Fruit fly (Drosophila melanogaster) whole organism, prepupa: Measurements from ENCODE around the gene dachs.
A peak's percentile ranks its signal among the peaks of the same experiment; 100 is the strongest.

Source experiments
- Blimp-1 ChIP-seq: fragments of 200-800 bp; sonication (Bioruptor generic); optimal IDR thresholded peaks from 3 replicates; lab custom pipeline; 2017; ENCODE audit warnings: missing biosample characterization, missing genetic modification characterization, mild to moderate bottlenecking, moderate library complexity, missing genetic modification reagents
- CG10631 ChIP-seq: fragments of 200-800 bp; sonication (Bioruptor generic); optimal IDR thresholded peaks from 2 replicates; lab custom pipeline; 2016; ENCODE audit warnings: missing biosample characterization, missing genetic modification characterization
- CG10669 ChIP-seq: fragments of 200-800 bp; sonication (Bioruptor generic); optimal IDR thresholded peaks from 3 replicates; lab custom pipeline; 2018; ENCODE audit warnings: missing biosample characterization, mild to moderate bottlenecking, missing genetic modification characterization, moderate library complexity
- CG11294 ChIP-seq: fragments of 200-800 bp; sonication (Bioruptor generic); IDR thresholded peaks from 2 replicates; pipeline ENCODE4 v1.3.6; 2022; ENCODE audit warnings: missing biosample characterization, missing genetic modification characterization
- CG11762 ChIP-seq: fragments of 200-800 bp; sonication (Bioruptor generic); optimal IDR thresholded peaks from 3 replicates; lab custom pipeline; 2016; ENCODE audit warnings: missing biosample characterization, missing genetic modification characterization; ENCODE audit not compliant: insufficient read depth
- CG11902 ChIP-seq: fragments of 200-800 bp; sonication (Bioruptor generic); optimal IDR thresholded peaks from 3 replicates; lab custom pipeline; 2016; ENCODE audit warnings: missing biosample characterization, missing genetic modification characterization
- CG1621 ChIP-seq: fragments of 200-800 bp; sonication (Bioruptor generic); optimal IDR thresholded peaks from 3 replicates; lab custom pipeline; 2018; ENCODE audit warnings: missing biosample characterization, mild to moderate bottlenecking, missing genetic modification characterization
- CG16779 ChIP-seq: fragments of 200-800 bp; sonication (Bioruptor generic); optimal IDR thresholded peaks from 3 replicates; lab custom pipeline; 2017; ENCODE audit warnings: missing biosample characterization, mild to moderate bottlenecking, missing genetic modification characterization
- CG32006 ChIP-seq: fragments of 200-800 bp; sonication (Bioruptor generic); optimal IDR thresholded peaks from 3 replicates; lab custom pipeline; 2017; ENCODE audit warnings: missing biosample characterization, mild to moderate bottlenecking, missing genetic modification characterization
- CG34406 ChIP-seq: fragments of 200-800 bp; sonication (Bioruptor generic); optimal IDR thresholded peaks from 3 replicates; lab custom pipeline; 2016; ENCODE audit warnings: missing biosample characterization, missing genetic modification characterization
- CG3919 ChIP-seq: fragments of 200-800 bp; sonication (Bioruptor generic); optimal IDR thresholded peaks from 3 replicates; lab custom pipeline; 2016; ENCODE audit warnings: missing biosample characterization, missing genetic modification characterization
- CG4318 ChIP-seq: fragments of 200-800 bp; sonication (Bioruptor generic); optimal IDR thresholded peaks from 3 replicates; lab custom pipeline; 2017; ENCODE audit warnings: missing biosample characterization, mild to moderate bottlenecking, missing genetic modification characterization
- CG6276 ChIP-seq: fragments of 200-800 bp; sonication (Bioruptor generic); optimal IDR thresholded peaks from 2 replicates; lab custom pipeline; 2017; ENCODE audit warnings: missing biosample characterization, mild to moderate bottlenecking, missing genetic modification characterization
- CG6808 ChIP-seq: fragments of 200-800 bp; sonication (Bioruptor generic); optimal IDR thresholded peaks from 3 replicates; lab custom pipeline; 2017; ENCODE audit warnings: missing biosample characterization, missing genetic modification characterization, mild to moderate bottlenecking, moderate library complexity, missing genetic modification reagents
- CG6854 ChIP-seq: fragments of 200-800 bp; sonication (Bioruptor generic); optimal IDR thresholded peaks from 2 replicates; lab custom pipeline; 2017; ENCODE audit warnings: missing biosample characterization, mild to moderate bottlenecking, missing genetic modification characterization
- CG7368 ChIP-seq: fragments of 200-800 bp; sonication (Bioruptor generic); optimal IDR thresholded peaks from 3 replicates; lab custom pipeline; 2016; ENCODE audit warnings: missing biosample characterization, missing genetic modification characterization
- CG8119 ChIP-seq: fragments of 200-800 bp; sonication (Bioruptor generic); IDR thresholded peaks from 3 replicates; pipeline ENCODE4 v1.3.6; 2022; ENCODE audit warnings: missing biosample characterization, missing genetic modification characterization
- CG8319 ChIP-seq: fragments of 200-800 bp; sonication (Bioruptor generic); optimal IDR thresholded peaks from 3 replicates; lab custom pipeline; 2016; ENCODE audit warnings: missing biosample characterization, missing genetic modification characterization
- CG9139 ChIP-seq: fragments of 200-800 bp; sonication (Bioruptor generic); optimal IDR thresholded peaks from 3 replicates; lab custom pipeline; 2017; ENCODE audit warnings: missing biosample characterization, mild to moderate bottlenecking, missing genetic modification characterization
- Eip93F ChIP-seq: fragments of 200-800 bp; sonication (Bioruptor generic); optimal IDR thresholded peaks from 2 replicates; lab custom pipeline; 2016; ENCODE audit warnings: missing biosample characterization, mild to moderate bottlenecking, missing genetic modification characterization
- Ets96B ChIP-seq: fragments of 200-800 bp; optimal IDR thresholded peaks from 2 replicates; lab custom pipeline; 2019; ENCODE audit warnings: missing biosample characterization, mild to moderate bottlenecking, missing genetic modification characterization, moderate library complexity
- Gug ChIP-seq: fragments of 200-800 bp; sonication (Bioruptor generic); IDR thresholded peaks from 2 replicates; pipeline ENCODE4 v1.3.6; 2022; ENCODE audit warnings: missing biosample characterization, missing genetic modification characterization
- Hr38 ChIP-seq: sonication (Bioruptor generic); optimal IDR thresholded peaks from 2 replicates; lab custom pipeline; 2016; ENCODE audit warnings: missing biosample characterization, missing genetic modification characterization
- Hr39 ChIP-seq: fragments of 200-800 bp; sonication (Bioruptor generic); optimal IDR thresholded peaks from 2 replicates; lab custom pipeline; 2016; ENCODE audit warnings: missing biosample characterization, missing genetic modification characterization
- Hr4 ChIP-seq: fragments of 200-800 bp; sonication (Bioruptor generic); optimal IDR thresholded peaks from 3 replicates; lab custom pipeline; 2016; ENCODE audit warnings: missing biosample characterization, missing genetic modification characterization
- Lpt ChIP-seq: fragments of 200-800 bp; sonication (Bioruptor generic); optimal IDR thresholded peaks from 3 replicates; lab custom pipeline; 2016; ENCODE audit warnings: missing biosample characterization, missing genetic modification characterization
- Met ChIP-seq: fragments of 200-800 bp; sonication (Bioruptor generic); optimal IDR thresholded peaks from 3 replicates; lab custom pipeline; 2016; ENCODE audit warnings: missing biosample characterization, missing genetic modification characterization
- OdsH ChIP-seq: fragments of 200-800 bp; sonication (Bioruptor generic); optimal IDR thresholded peaks from 3 replicates; lab custom pipeline; 2016; ENCODE audit warnings: missing biosample characterization, missing genetic modification characterization
- Sox102F ChIP-seq: fragments of 200-800 bp; sonication (Bioruptor generic); optimal IDR thresholded peaks from 2 replicates; lab custom pipeline; 2016; ENCODE audit warnings: missing biosample characterization, mild to moderate bottlenecking, missing genetic modification characterization
- Sox14 ChIP-seq: fragments of 200-800 bp; sonication (Bioruptor generic); optimal IDR thresholded peaks from 3 replicates; lab custom pipeline; 2016; ENCODE audit warnings: missing biosample characterization, missing genetic modification characterization
- acj6 ChIP-seq: fragments of 200-800 bp; sonication (Bioruptor generic); optimal IDR thresholded peaks from 3 replicates; lab custom pipeline; 2016; ENCODE audit warnings: missing biosample characterization, missing genetic modification characterization
- cyc ChIP-seq: fragments of 200-800 bp; sonication (Bioruptor generic); optimal IDR thresholded peaks from 3 replicates; lab custom pipeline; 2016; ENCODE audit warnings: missing biosample characterization, missing genetic modification characterization
- dac ChIP-seq: fragments of 200-800 bp; sonication (Bioruptor generic); optimal IDR thresholded peaks from 2 replicates; lab custom pipeline; 2017; ENCODE audit warnings: missing biosample characterization, mild to moderate bottlenecking, missing genetic modification characterization
- dsx ChIP-seq: fragments of 200-800 bp; optimal IDR thresholded peaks from 3 replicates; lab custom pipeline; 2019; ENCODE audit warnings: missing biosample characterization, mild to moderate bottlenecking, missing genetic modification characterization, moderate library complexity; ENCODE audit not compliant: poor library complexity, severe bottlenecking
- esn ChIP-seq: fragments of 200-800 bp; sonication (Bioruptor generic); optimal IDR thresholded peaks from 2 replicates; lab custom pipeline; 2016; ENCODE audit warnings: missing biosample characterization, mild to moderate bottlenecking, missing genetic modification characterization, moderate library complexity
- fd59A ChIP-seq: fragments of 200-800 bp; sonication (Bioruptor generic); optimal IDR thresholded peaks from 2 replicates; lab custom pipeline; 2017; ENCODE audit warnings: missing biosample characterization, mild to moderate bottlenecking, missing genetic modification characterization, missing genetic modification reagents
- fd85E ChIP-seq: fragments of 200-800 bp; sonication (Bioruptor generic); optimal IDR thresholded peaks from 3 replicates; lab custom pipeline; 2016; ENCODE audit warnings: missing biosample characterization, missing genetic modification characterization
- fkh ChIP-seq: fragments of 200-800 bp; sonication (Bioruptor generic); optimal IDR thresholded peaks from 3 replicates; lab custom pipeline; 2017; ENCODE audit warnings: missing biosample characterization, mild to moderate bottlenecking, missing genetic modification characterization, moderate library complexity
- lz ChIP-seq: fragments of 200-800 bp; sonication (Bioruptor generic); optimal IDR thresholded peaks from 3 replicates; lab custom pipeline; 2016; ENCODE audit warnings: missing biosample characterization, missing genetic modification characterization
- salr ChIP-seq, 2 experiments: fragments of 200-800 bp; sonication (Bioruptor generic); optimal IDR thresholded peaks; 3 replicates each; lab custom pipeline; 2016 to 2018; ENCODE audit warnings: missing biosample characterization in 2 of 2, missing genetic modification characterization in 2 of 2, mild to moderate bottlenecking in 1 of 2
- spab ChIP-seq: fragments of 200-800 bp; sonication (Bioruptor generic); optimal IDR thresholded peaks from 2 replicates; lab custom pipeline; 2017; ENCODE audit warnings: missing biosample characterization, mild to moderate bottlenecking, missing genetic modification characterization, missing genetic modification reagents
- ss ChIP-seq, 2 experiments: fragments of 200-800 bp; sonication (Bioruptor generic); optimal IDR thresholded peaks; 2 replicates in 1 of 2; 3 replicates in 1 of 2; lab custom pipeline; 2017 to 2018; ENCODE audit warnings: mild to moderate bottlenecking in 2 of 2, missing biosample characterization in 2 of 2, missing genetic modification characterization in 2 of 2, moderate library complexity in 1 of 2
- svp ChIP-seq: fragments of 200-800 bp; sonication (Bioruptor generic); peaks from one replicate; lab custom pipeline; 2016; ENCODE audit warnings: missing biosample characterization, missing genetic modification characterization
- topi ChIP-seq: fragments of 200-800 bp; sonication (Bioruptor generic); optimal IDR thresholded peaks from 3 replicates; lab custom pipeline; 2016; ENCODE audit warnings: missing biosample characterization, missing genetic modification characterization
- vri ChIP-seq: fragments of 200-800 bp; sonication (Bioruptor generic); optimal IDR thresholded peaks from 3 replicates; lab custom pipeline; 2016; ENCODE audit warnings: missing biosample characterization, mild to moderate bottlenecking, missing genetic modification characterization

The dachs gene

DNA sequence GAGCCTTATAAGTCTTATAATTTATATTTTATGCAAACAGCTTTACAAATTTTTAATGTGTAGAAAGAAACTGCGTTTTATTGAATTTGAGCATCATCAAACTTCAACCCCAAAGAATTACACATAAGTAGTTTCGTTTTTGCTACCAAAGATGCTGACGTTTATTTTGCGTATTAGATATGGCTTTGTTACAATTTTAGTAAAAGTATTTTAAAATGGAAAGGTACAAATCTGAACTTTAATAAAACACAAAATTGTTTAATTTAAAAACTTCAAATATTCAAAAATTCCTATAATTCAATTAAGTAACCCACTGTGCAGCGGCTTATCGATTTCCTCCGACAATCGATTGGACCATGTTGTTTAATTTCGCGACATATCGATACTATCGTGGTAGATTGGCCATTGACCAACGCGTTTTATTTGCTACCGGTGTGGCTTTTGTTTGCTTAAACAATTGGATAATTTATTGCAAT, 2.5 kb upstream of the dachs start, which contains the start of gene prg (continued):
- TF ChIP-seq CG6276 (GFP tag; lab: Kevin White, UChicago) (peak; percentile 41), Met (GFP tag; lab: Kevin White, UChicago) (peak; percentile 77), Hr4 (GFP tag; lab: Kevin White, UChicago) (peak; percentile 77), CG9139 (GFP tag; lab: Kevin White, UChicago) (peak; percentile 0), fkh (peak; percentile 75), Lpt (GFP tag; lab: Kevin White, UChicago) (peak; percentile 18), fd85E (no peak), CG8119 (GFP tag; lab: Robert Waterston, UW) (peak; percentile 56; the same call in 1 of the 3 replicates), CG3919 (GFP tag; lab: Kevin White, UChicago) (peak; percentile 75), CG32006 (GFP tag; lab: Kevin White, UChicago) (peak; percentile 54), CG11762 (GFP tag; lab: Kevin White, UChicago) (no peak), dac (GFP tag; lab: Kevin White, UChicago) (no peak), Hr38 (GFP tag; lab: Kevin White, UChicago) (no peak), CG11294 (GFP tag; lab: Robert Waterston, UW) (0 out of 2 replicates have a peak, but pooled peaks have one; percentile 16), spab (GFP tag; lab: Kevin White, UChicago) (no peak), ss (GFP tag; optimal IDR thresholded peaks at IDR 0.05; lab: Kevin White, UChicago) (peak; percentile 7 to 54), CG8319 (GFP tag; lab: Kevin White, UChicago) (no peak)

DNA sequence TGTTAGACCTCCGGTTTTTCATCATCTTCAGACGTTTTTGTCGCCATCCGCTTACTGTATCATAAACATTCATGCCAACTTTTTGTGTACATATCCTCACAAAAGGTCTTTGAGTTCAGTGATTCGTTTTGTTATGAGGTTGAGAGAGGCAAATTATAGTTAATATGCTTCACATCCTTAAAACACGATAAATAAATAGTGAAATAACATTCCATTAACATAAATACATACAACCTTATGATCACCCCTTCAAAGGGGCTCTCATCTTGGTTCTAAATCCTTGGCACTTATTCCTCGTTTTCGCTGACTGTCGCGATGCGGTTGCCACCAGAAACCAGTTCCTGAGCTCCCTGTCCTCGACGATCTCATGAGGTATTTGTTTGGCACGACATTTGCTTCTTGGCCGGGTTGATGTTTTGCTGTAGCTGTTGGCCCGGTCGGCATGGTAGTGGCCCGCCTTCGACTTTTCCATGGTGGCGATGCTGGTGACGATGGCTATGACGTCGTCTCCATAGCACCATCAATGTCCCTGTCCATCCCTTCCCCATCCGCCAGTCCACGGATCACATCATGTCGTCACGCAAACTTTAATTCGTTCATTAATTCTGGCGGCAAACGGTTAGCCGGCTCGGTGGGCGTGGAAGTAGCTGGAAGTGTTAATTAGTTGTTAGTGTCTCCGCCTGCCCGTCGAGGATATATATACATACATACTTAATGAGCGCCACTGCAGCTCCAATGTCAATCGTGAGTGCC, 2.5 kb downstream of the dachs start:
- no peak for TF ChIP-seq CG6854 (GFP tag; lab: Kevin White, UChicago)
- TF ChIP-seq spab (GFP tag; lab: Kevin White, UChicago) = no peak
- peak; percentile 15 for TF ChIP-seq acj6 (GFP tag; lab: Kevin White, UChicago)
- no peak for TF ChIP-seq salr (GFP tag; optimal IDR thresholded peaks at IDR 0.05; lab: Kevin White, UChicago)
- TF ChIP-seq Ets96B (tag; lab: Kevin White, UChicago) = no peak
- no peak for TF ChIP-seq Eip93F (GFP tag; lab: Kevin White, UChicago)
- TF ChIP-seq esn (GFP tag; lab: Kevin White, UChicago) = peak; percentile 41
- no peak for TF ChIP-seq fkh
- TF ChIP-seq svp (GFP tag; lab: Kevin White, UChicago) = peak; percentile 68
- TF ChIP-seq CG10631 (GFP tag; lab: Kevin White, UChicago) = peak; percentile 21
- no peak for TF ChIP-seq CG6808 (GFP tag; lab: Kevin White, UChicago)
- TF ChIP-seq Hr39 (GFP tag; lab: Kevin White, UChicago) = peak; percentile 44
- no peak for TF ChIP-seq fd59A (GFP tag; lab: Kevin White, UChicago)
- peak; percentile 34 for TF ChIP-seq CG3919 (GFP tag; lab: Kevin White, UChicago)
- peak; percentile 23 for TF ChIP-seq lz (GFP tag; lab: Kevin White, UChicago)
- peak; percentile 48 for TF ChIP-seq Met (GFP tag; lab: Kevin White, UChicago)
- no peak for TF ChIP-seq CG16779
- peak; percentile 7 for TF ChIP-seq Sox14 (GFP tag; lab: Kevin White, UChicago)
- no peak for TF ChIP-seq CG4318 (GFP tag; lab: Kevin White, UChicago)
- TF ChIP-seq CG32006 (GFP tag; lab: Kevin White, UChicago) = peak; percentile 37
- no peak for TF ChIP-seq CG11902
- TF ChIP-seq vri (GFP tag; lab: Kevin White, UChicago) = peak; percentile 14
- no peak for TF ChIP-seq dsx (GFP tag; lab: Kevin White, UChicago)
- peak; percentile 8 for TF ChIP-seq cyc (GFP tag; lab: Kevin White, UChicago)
- TF ChIP-seq topi = peak; percentile 47
- TF ChIP-seq Blimp-1 (GFP tag; lab: Kevin White, UChicago) = peak; percentile 1
- TF ChIP-seq CG7368 = no peak
- TF ChIP-seq CG8319 (GFP tag; lab: Kevin White, UChicago) = no peak
- no peak for TF ChIP-seq CG10669 (GFP tag; lab: Kevin White, UChicago)
- no peak for TF ChIP-seq CG11294 (GFP tag; lab: Robert Waterston, UW)
- peak; percentile 52 for TF ChIP-seq Sox102F (GFP tag; lab: Kevin White, UChicago)
- no peak for TF ChIP-seq CG6276 (GFP tag; lab: Kevin White, UChicago)
- no peak for TF ChIP-seq CG11762 (GFP tag; lab: Kevin White, UChicago)
- TF ChIP-seq CG1621 (tag; lab: Kevin White, UChicago) = no peak
- no peak for TF ChIP-seq dac (GFP tag; lab: Kevin White, UChicago)
- TF ChIP-seq CG9139 (GFP tag; lab: Kevin White, UChicago) = no peak
- TF ChIP-seq Gug (GFP tag; lab: Robert Waterston, UW) = no peak
- peak; percentile 32 for TF ChIP-seq OdsH (GFP tag; lab: Kevin White, UChicago)
- no peak for TF ChIP-seq CG34406 (GFP tag; lab: Kevin White, UChicago)
